Worm (Caenorhabditis elegans): ENCODE measurements around the gene spc-1.

The spc-1 gene

ce11 chrX:3102817-3103216, 24.1 kb downstream of the spc-1 start:
- no peak for TF ChIP-seq eor-1 (tag; optimal IDR thresholded peaks at IDR 0.05)
- TF ChIP-seq hmg-11 (tag; optimal IDR thresholded peaks at IDR 0.05), result peak; percentile 48
- peak; percentile 1 for TF ChIP-seq snpc-4 (tag; optimal IDR thresholded peaks at IDR 0.05)
- TF ChIP-seq lin-39 (tag; optimal IDR thresholded peaks at IDR 0.05), result peak; percentile 67
- TF ChIP-seq ceh-16 (tag; optimal IDR thresholded peaks at IDR 0.05), result no peak
- TF ChIP-seq ceh-28 (tag; optimal IDR thresholded peaks at IDR 0.05), result peak; percentile 21
- no peak for TF ChIP-seq nhr-28 (tag; optimal IDR thresholded peaks at IDR 0.05)
- TF ChIP-seq elt-2 (tag; optimal IDR thresholded peaks at IDR 0.05), result peak; percentile 28
- TF ChIP-seq sea-2 (GFP tag; optimal IDR thresholded peaks at IDR 0.05), result no peak
- no peak for TF ChIP-seq egl-27 (tag; optimal IDR thresholded peaks at IDR 0.05)
- TF ChIP-seq fkh-2 (tag; optimal IDR thresholded peaks at IDR 0.05), result no peak
- peak; percentile 7 for TF ChIP-seq egl-5 (tag; optimal IDR thresholded peaks at IDR 0.05)
- peak; percentile 63 for TF ChIP-seq nfya-1 (tag; optimal IDR thresholded peaks at IDR 0.05; ENCODE audit: insufficient read depth)
- no peak for TF ChIP-seq nhr-25 (tag; optimal IDR thresholded peaks at IDR 0.05)
- no peak for TF ChIP-seq elt-1 (tag; optimal IDR thresholded peaks at IDR 0.05)
- TF ChIP-seq unc-62 (GFP tag; optimal IDR thresholded peaks at IDR 0.05), result no peak

- TF ChIP-seq lsy-12 (tag; optimal IDR thresholded peaks at IDR 0.05), result no peak
- peak; percentile 90 for TF ChIP-seq elt-2 (tag; optimal IDR thresholded peaks at IDR 0.05)
- TF ChIP-seq daf-12 (tag; optimal IDR thresholded peaks at IDR 0.05), result no peak
- TF ChIP-seq egl-27 (tag; optimal IDR thresholded peaks at IDR 0.05), result no peak
- TF ChIP-seq skn-1 (tag; optimal IDR thresholded peaks at IDR 0.05), result peak; percentile 10
- TF ChIP-seq ZK546.5 (tag; optimal IDR thresholded peaks at IDR 0.05), result no peak
- TF ChIP-seq ceh-28 (tag; optimal IDR thresholded peaks at IDR 0.05), result peak; percentile 2
- TF ChIP-seq sea-2 (GFP tag; optimal IDR thresholded peaks at IDR 0.05), result no peak
- TF ChIP-seq pqm-1 (tag; optimal IDR thresholded peaks at IDR 0.05), result peak; percentile 87
- TF ChIP-seq pha-4 (tag; optimal IDR thresholded peaks at IDR 0.05), result peak; percentile 84
- TF ChIP-seq jun-1 (tag; optimal IDR thresholded peaks at IDR 0.05), result peak; percentile 58
- peak; percentile 55 for TF ChIP-seq egl-5 (tag; optimal IDR thresholded peaks at IDR 0.05)
Measured at ce11 chrX:3102165-3102564, 24.7 kb downstream of the spc-1 start, which contains the start of gene ztf-13. ztf-13 (minus strand) TSS chrX:3102175.

DNA sequence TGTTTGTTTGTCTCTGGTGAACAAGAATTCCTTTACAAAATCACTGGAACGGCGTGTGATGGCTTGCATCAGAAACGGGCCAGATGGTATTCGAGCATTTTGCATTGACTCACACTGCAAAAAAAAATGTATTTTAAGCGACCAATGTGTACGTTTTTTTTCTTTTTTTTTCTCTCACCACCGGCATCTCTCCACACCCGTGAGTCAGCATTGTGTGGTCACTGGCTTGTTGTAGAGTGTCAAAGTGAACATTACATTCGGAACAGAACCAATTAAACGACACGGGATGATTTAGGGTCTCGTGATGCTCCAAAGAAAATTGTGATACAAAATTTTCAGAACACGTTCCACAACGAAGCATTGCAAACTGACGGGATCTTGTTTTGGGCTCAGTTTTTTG, 25.3 kb downstream of the spc-1 start:
- TF ChIP-seq nhr-25 (tag; optimal IDR thresholded peaks at IDR 0.05) (no peak), snpc-4 (tag; optimal IDR thresholded peaks at IDR 0.05) (no peak), pha-4 (tag; optimal IDR thresholded peaks at IDR 0.05) (peak; percentile 66), egl-5 (tag; optimal IDR thresholded peaks at IDR 0.05) (peak; percentile 59), ztf-11 (tag; optimal IDR thresholded peaks at IDR 0.05) (no peak), lin-15B (tag; optimal IDR thresholded peaks at IDR 0.05) (no peak)

DNA sequence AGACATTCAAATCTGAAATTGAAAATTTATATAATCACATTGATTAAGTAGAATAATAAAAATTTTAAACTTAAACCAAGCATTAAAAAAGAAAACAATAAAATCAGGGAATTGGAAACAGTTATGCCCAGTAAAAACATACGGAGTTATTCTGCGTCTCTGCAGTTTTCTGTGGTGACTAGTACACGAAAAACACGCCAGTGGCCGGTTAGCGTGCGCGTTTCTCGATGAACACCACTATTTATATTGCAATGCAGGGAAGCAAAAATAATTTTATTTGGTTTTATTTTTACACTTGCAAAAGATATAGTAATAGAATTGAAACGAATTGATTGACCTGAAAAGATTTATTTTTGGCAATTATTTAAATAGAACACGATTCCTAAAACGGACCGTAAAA, 27.0 kb downstream of the spc-1 start, which contains the start of gene sec-3:
Gene sec-3 (minus strand): TSS at position 21 of the 400 bp plus-strand sequence.
- TF ChIP-seq lin-39 (tag; optimal IDR thresholded peaks at IDR 0.05) (peak; percentile 83), tbx-2 (tag; optimal IDR thresholded peaks at IDR 0.05) (peak; percentile 72), jun-1 (tag; optimal IDR thresholded peaks at IDR 0.05) (peak; percentile 76), nhr-11 (tag; optimal IDR thresholded peaks at IDR 0.05) (no peak), ztf-11 (tag; optimal IDR thresholded peaks at IDR 0.05) (no peak), fkh-10 (GFP tag; optimal IDR thresholded peaks at IDR 0.05) (no peak), ceh-28 (tag; optimal IDR thresholded peaks at IDR 0.05) (peak; percentile 66), nfya-1 (tag; optimal IDR thresholded peaks at IDR 0.05; ENCODE audit: insufficient read depth) (peak; percentile 85), ceh-9 (tag; optimal IDR thresholded peaks at IDR 0.05) (no peak), nhr-237 (tag; optimal IDR thresholded peaks at IDR 0.05) (no peak), nhr-76 (tag; optimal IDR thresholded peaks at IDR 0.05) (no peak), nhr-25 (tag; optimal IDR thresholded peaks at IDR 0.05) (peak; percentile 82), mml-1 (tag; optimal IDR thresholded peaks at IDR 0.05) (no peak), nhr-28 (tag; optimal IDR thresholded peaks at IDR 0.05) (no peak), egl-27 (tag; optimal IDR thresholded peaks at IDR 0.05) (no peak), skn-1 (tag; optimal IDR thresholded peaks at IDR 0.05) (peak; percentile 64), aly-2 (tag; optimal IDR thresholded peaks at IDR 0.05) (peak; percentile 23), ceh-16 (tag; optimal IDR thresholded peaks at IDR 0.05) (no peak), hmg-11 (tag; optimal IDR thresholded peaks at IDR 0.05) (peak; percentile 89), sea-2 (GFP tag; optimal IDR thresholded peaks at IDR 0.05) (no peak), pha-4 (tag; optimal IDR thresholded peaks at IDR 0.05) (peak; percentile 97), ceh-82 (tag; optimal IDR thresholded peaks at IDR 0.05) (peak; percentile 39), snpc-4 (tag; optimal IDR thresholded peaks at IDR 0.05) (peak; percentile 88), nhr-23 (tag; optimal IDR thresholded peaks at IDR 0.05) (peak; percentile 92), zag-1 (tag; optimal IDR thresholded peaks at IDR 0.05) (no peak), lin-15B (tag; optimal IDR thresholded peaks at IDR 0.05) (peak; percentile 61), R02D3.7 (tag; optimal IDR thresholded peaks at IDR 0.05) (peak; percentile 64), elt-2 (tag; optimal IDR thresholded peaks at IDR 0.05) (peak; percentile 81), lsy-12 (tag; optimal IDR thresholded peaks at IDR 0.05) (peak; percentile 71), unc-62 (GFP tag; optimal IDR thresholded peaks at IDR 0.05) (peak; percentile 4), mdl-1 (tag; optimal IDR thresholded peaks at IDR 0.05) (no peak), nhr-77 (tag; optimal IDR thresholded peaks at IDR 0.05) (peak; percentile 58), nhr-67 (tag; optimal IDR thresholded peaks at IDR 0.05) (no peak), eor-1 (tag; optimal IDR thresholded peaks at IDR 0.05) (no peak), ama-1 (optimal IDR thresholded peaks at IDR 0.05) (peak; percentile 59), fkh-2 (tag; optimal IDR thresholded peaks at IDR 0.05) (no peak), elt-3 (tag; optimal IDR thresholded peaks at IDR 0.05) (no peak), nhr-12 (tag; optimal IDR thresholded peaks at IDR 0.05) (no peak), fos-1 (tag; optimal IDR thresholded peaks at IDR 0.05) (peak; percentile 55), pqm-1 (tag; optimal IDR thresholded peaks at IDR 0.05) (peak; percentile 35), elt-1 (tag; optimal IDR thresholded peaks at IDR 0.05) (no peak)
